Fruit fly (Drosophila melanogaster): Measurements from ENCODE around the gene CG13847.

Gene CG13847

dm6 chr3R:22447195-22447873, 11.4 kb upstream of the CG13847 start, which contains the start of gene CG34288 (continued):
- TF ChIP-seq CG6175 (GFP tag; IDR thresholded peaks at IDR 0.05) (0 out of 3 replicates have a peak, but pooled peaks have one; percentile 36), Mes4 (GFP tag; optimal IDR thresholded peaks at IDR 0.05) (no peak), CG12155 (GFP tag; optimal IDR thresholded peaks at IDR 0.05) (peak; percentile 2), Xbp1 (GFP tag; optimal IDR thresholded peaks at IDR 0.05) (no peak), GATAe (GFP tag; conservative IDR thresholded peaks at IDR 0.05) (peak; percentile 95), CG11085 (GFP tag; IDR thresholded peaks at IDR 0.05) (peak; percentile 63), slou (GFP tag; optimal IDR thresholded peaks at IDR 0.05) (no peak), caup (GFP tag; optimal IDR thresholded peaks at IDR 0.05; ENCODE audit: severe bottlenecking) (peak; percentile 34), HLH4C (GFP tag; IDR thresholded peaks at IDR 0.05; ENCODE audit: partially characterized antibody) (0 out of 3 replicates have a peak, but pooled peaks have one; percentile 27), zfh1 (GFP tag; IDR thresholded peaks at IDR 0.05) (peak; percentile 34; the same call in 2 of the 3 replicates), tap (tag; optimal IDR thresholded peaks at IDR 0.05) (peak; percentile 30), CG16863 (GFP tag; optimal IDR thresholded peaks at IDR 0.05) (no peak), Dp (GFP tag; optimal IDR thresholded peaks at IDR 0.05) (peak; percentile 76), CG10959 (GFP tag; IDR thresholded peaks at IDR 0.05) (peak; percentile 33; the same call in 1 of the 2 replicates), lmd (GFP tag; IDR thresholded peaks at IDR 0.05) (peak; percentile 26; the same call in 1 of the 2 replicates), gce (GFP tag; IDR thresholded peaks at IDR 0.05) (0 out of 3 replicates have a peak, but pooled peaks have one; percentile 9), CG3163 (GFP tag; optimal IDR thresholded peaks at IDR 0.05) (peak; percentile 26), E2f1 (GFP tag; IDR thresholded peaks at IDR 0.05) (peak; percentile 66), Hey (tag; optimal IDR thresholded peaks at IDR 0.05) (peak; percentile 11), Sin3A (optimal IDR thresholded peaks at IDR 0.05) (no peak), Dbx (GFP tag; IDR thresholded peaks at IDR 0.05) (peak; percentile 75), D19B (GFP tag; optimal IDR thresholded peaks at IDR 0.05) (no peak), NC2α (GFP tag; optimal IDR thresholded peaks at IDR 0.05) (no peak), Atf6 (GFP tag; IDR thresholded peaks at IDR 0.05) (peak; percentile 68; the same call in 1 of the 2 replicates), kay (GFP tag; optimal IDR thresholded peaks at IDR 0.05) (no peak), her (GFP tag; optimal IDR thresholded peaks at IDR 0.05) (peak; percentile 40), repo (GFP tag; optimal IDR thresholded peaks at IDR 0.05) (no peak), lab (GFP tag; optimal IDR thresholded peaks at IDR 0.05) (peak; percentile 82), ase (GFP tag; IDR thresholded peaks at IDR 0.05) (peak; percentile 14; the same call in 1 of the 3 replicates), sob (GFP tag; IDR thresholded peaks at IDR 0.05) (peak; percentile 73), fru (optimal IDR thresholded peaks at IDR 0.05) (no peak), Mrtf (GFP tag; IDR thresholded peaks at IDR 0.05) (peak; percentile 62; the same call in 2 of the 3 replicates), MBD-R2 (GFP tag; IDR thresholded peaks at IDR 0.05) (peak; percentile 13; the same call in 1 of the 2 replicates), ara (GFP tag; IDR thresholded peaks at IDR 0.05) (0 out of 2 replicates have a peak, but pooled peaks have one; percentile 19), CG17328 (GFP tag; IDR thresholded peaks at IDR 0.05) (peak; percentile 42; the same call in 1 of the 2 replicates), E2f2 (GFP tag; IDR thresholded peaks at IDR 0.05) (peak; percentile 85), ttk (GFP tag; IDR thresholded peaks at IDR 0.05) (peak; percentile 31; the same call in 1 of the 2 replicates), Bdp1 (GFP tag; optimal IDR thresholded peaks at IDR 0.05) (no peak), H2.0 (GFP tag; IDR thresholded peaks at IDR 0.05) (peak; percentile 37; the same call in 1 of the 2 replicates), Antp (GFP tag; optimal IDR thresholded peaks at IDR 0.05) (peak; percentile 68), onecut (GFP tag; IDR thresholded peaks at IDR 0.05) (peak; percentile 32), CG2199 (GFP tag; IDR thresholded peaks at IDR 0.05) (0 out of 3 replicates have a peak, but pooled peaks have one; percentile 29), CG10543 (GFP tag; optimal IDR thresholded peaks at IDR 0.05) (peak; percentile 37), pan (optimal IDR thresholded peaks at IDR 0.05) (no peak), pan (GFP tag; optimal IDR thresholded peaks at IDR 0.05 in 1 of 2, IDR thresholded peaks at IDR 0.05 in 1 of 2) (peak in 1 of 2 experiments; percentile 37), CG2678 (tag; optimal IDR thresholded peaks at IDR 0.05) (peak; percentile 58), Rfx (GFP tag; IDR thresholded peaks at IDR 0.05) (peak; percentile 85), CG18262 (tag; optimal IDR thresholded peaks at IDR 0.05) (peak; percentile 40), slbo (GFP tag; IDR thresholded peaks at IDR 0.05) (peak; percentile 82), CG7786 (GFP tag; optimal IDR thresholded peaks at IDR 0.05) (peak; percentile 7), ind (GFP tag; optimal IDR thresholded peaks at IDR 0.05) (no peak)

Measured in whole organism, embryonic.